Worm (Caenorhabditis elegans): ENCODE results near the gene Y66H1A.5.

ce11 chrIV:379605-380004 is 49.3 kb downstream of the Y66H1A.5 start:
- TF ChIP-seq nhr-12 (tag; optimal IDR thresholded peaks at IDR 0.05) (no peak), snpc-4 (tag; optimal IDR thresholded peaks at IDR 0.05) (no peak), unc-62 (GFP tag; optimal IDR thresholded peaks at IDR 0.05) (no peak), ZK546.5 (tag; optimal IDR thresholded peaks at IDR 0.05) (no peak), nhr-25 (tag; optimal IDR thresholded peaks at IDR 0.05) (no peak), nhr-129 (tag; optimal IDR thresholded peaks at IDR 0.05) (no peak), ceh-82 (tag; optimal IDR thresholded peaks at IDR 0.05) (no peak), mbf-1 (tag; optimal IDR thresholded peaks at IDR 0.05) (no peak), R02D3.7 (tag; optimal IDR thresholded peaks at IDR 0.05) (no peak), ama-1 (optimal IDR thresholded peaks at IDR 0.05) (no peak), nhr-11 (tag; optimal IDR thresholded peaks at IDR 0.05) (no peak), fos-1 (tag; optimal IDR thresholded peaks at IDR 0.05) (no peak), sem-4 (tag; optimal IDR thresholded peaks at IDR 0.05) (no peak)

All from whole organism, L2 larva.